Worm (Caenorhabditis elegans): Measurements from ENCODE around the gene ZK686.3.

The ZK686.3 gene

ce11 chrIII:7783354-7783753 lies 14.5 kb upstream of the ZK686.3 start, which contains the start of gene mab-5:
Gene mab-5 (minus strand): TSS chrIII:7783454.
- no peak for TF ChIP-seq ztf-11 (tag; optimal IDR thresholded peaks at IDR 0.05)
- no peak for TF ChIP-seq dsc-1 (tag; optimal IDR thresholded peaks at IDR 0.05)

- no peak for TF ChIP-seq hlh-4 (tag; optimal IDR thresholded peaks at IDR 0.05)
- peak in 1 of 2 experiments; percentile 9 for TF ChIP-seq lsy-2 (tag; optimal IDR thresholded peaks at IDR 0.05)
- TF ChIP-seq nhr-85 (tag): peak; percentile 67
- TF ChIP-seq snpc-4 (tag; optimal IDR thresholded peaks at IDR 0.05): no peak
- TF ChIP-seq blmp-1 (tag; optimal IDR thresholded peaks at IDR 0.05): peak; percentile 57
- TF ChIP-seq unc-130 (tag; optimal IDR thresholded peaks at IDR 0.05): peak; percentile 10
- no peak for TF ChIP-seq aly-2 (tag; optimal IDR thresholded peaks at IDR 0.05)
- peak; percentile 13 for TF ChIP-seq dsc-1 (tag; optimal IDR thresholded peaks at IDR 0.05)
- no peak for TF ChIP-seq lin-35 (GFP tag; optimal IDR thresholded peaks at IDR 0.05)
- TF ChIP-seq lin-14 (GFP tag; optimal IDR thresholded peaks at IDR 0.05): peak; percentile 39
- TF ChIP-seq rnt-1 (tag; optimal IDR thresholded peaks at IDR 0.05): peak; percentile 80
- no peak for TF ChIP-seq egl-27 (tag; optimal IDR thresholded peaks at IDR 0.05)
- peak; percentile 12 for TF ChIP-seq tbx-2 (tag; optimal IDR thresholded peaks at IDR 0.05)
- peak; percentile 51 for TF ChIP-seq nhr-71 (tag; optimal IDR thresholded peaks at IDR 0.05)
Observed at ce11 chrIII:7780566-7781238, 11.8 kb upstream of the ZK686.3 start.

ce11 chrIII:7779313-7779712 lies 10.4 kb upstream of the ZK686.3 start:
- TF ChIP-seq vab-15 (tag; optimal IDR thresholded peaks at IDR 0.05) (no peak), lsy-2 (tag; optimal IDR thresholded peaks at IDR 0.05) (peak in 1 of 2 experiments; percentile 58), nhr-77 (tag; optimal IDR thresholded peaks at IDR 0.05) (no peak)

- TF ChIP-seq pax-3 (tag; optimal IDR thresholded peaks at IDR 0.05): no peak
- no peak for TF ChIP-seq ceh-8 (GFP tag; optimal IDR thresholded peaks at IDR 0.05)
- TF ChIP-seq rnt-1 (tag; optimal IDR thresholded peaks at IDR 0.05): peak; percentile 65
- no peak for TF ChIP-seq sptf-1 (tag; optimal IDR thresholded peaks at IDR 0.05)
- TF ChIP-seq snu-23 (GFP tag; optimal IDR thresholded peaks at IDR 0.05): peak; percentile 4
- TF ChIP-seq nhr-71 (tag; optimal IDR thresholded peaks at IDR 0.05): peak; percentile 30
- no peak for TF ChIP-seq hlh-4 (tag; optimal IDR thresholded peaks at IDR 0.05)
- TF ChIP-seq mdl-1 (tag; optimal IDR thresholded peaks at IDR 0.05): no peak
- TF ChIP-seq snpc-4 (tag; optimal IDR thresholded peaks at IDR 0.05): no peak
- TF ChIP-seq ceh-63 (GFP tag; optimal IDR thresholded peaks at IDR 0.05): no peak
- TF ChIP-seq nhr-85 (tag): peak; percentile 38
- no peak for TF ChIP-seq ets-5 (GFP tag; IDR thresholded peaks at IDR 0.05)
- TF ChIP-seq nhr-28 (tag; optimal IDR thresholded peaks at IDR 0.05): no peak
- no peak for TF ChIP-seq sup-37 (GFP tag; optimal IDR thresholded peaks at IDR 0.05)
- no peak for TF ChIP-seq egl-13 (tag; optimal IDR thresholded peaks at IDR 0.05)
- TF ChIP-seq sox-4 (tag; optimal IDR thresholded peaks at IDR 0.05): no peak
- TF ChIP-seq vab-15 (tag; optimal IDR thresholded peaks at IDR 0.05): no peak
- peak; percentile 40 for TF ChIP-seq unc-130 (tag; optimal IDR thresholded peaks at IDR 0.05)
- no peak for TF ChIP-seq mef-2 (tag; optimal IDR thresholded peaks at IDR 0.05)
- peak; percentile 68 to 83 for TF ChIP-seq lsy-2 (tag; optimal IDR thresholded peaks at IDR 0.05)
- TF ChIP-seq grh-1 (GFP tag; IDR thresholded peaks at IDR 0.05): no peak
- TF ChIP-seq unc-62 (GFP tag; optimal IDR thresholded peaks at IDR 0.05): no peak
- TF ChIP-seq lin-14 (GFP tag; optimal IDR thresholded peaks at IDR 0.05): peak; percentile 31
- no peak for TF ChIP-seq dpl-1 (GFP tag; optimal IDR thresholded peaks at IDR 0.05)
- no peak for TF ChIP-seq skn-1 (tag; optimal IDR thresholded peaks at IDR 0.05)
- TF ChIP-seq lir-3 (tag; optimal IDR thresholded peaks at IDR 0.05; ENCODE audit: poor library complexity): no peak
Observed at ce11 chrIII:7778530-7778929, 9.7 kb upstream of the ZK686.3 start.

Measured in whole organism, L1 larva.